Worm (Caenorhabditis elegans) whole organism, L1 larva: ENCODE measurements around the gene cec-1.
A peak's percentile ranks its signal among the peaks of the same experiment; 100 is the strongest.

Experiments used
- C34B4.2 ChIP-seq: sonication (generic microtip); optimal IDR thresholded peaks from 2 replicates; lab custom pipeline; 2017; ENCODE audit warnings: mild to moderate bottlenecking, missing genetic modification characterization, missing compliant biosample characterization
- F16B12.6 ChIP-seq: fragments of 150-350 bp; optimal IDR thresholded peaks from 2 replicates; lab custom pipeline; 2014; ENCODE audit warnings: missing biosample characterization, missing genetic modification characterization
- aha-1 ChIP-seq: fragments of 150-350 bp; optimal IDR thresholded peaks from 2 replicates; lab custom pipeline; 2014; ENCODE audit warnings: missing biosample characterization, missing genetic modification characterization
- alr-1 ChIP-seq: fragments of 200-800 bp; sonication (Bioruptor generic); optimal IDR thresholded peaks from 2 replicates; lab custom pipeline; 2018; ENCODE audit warnings: borderline replicate concordance, mild to moderate bottlenecking, missing genetic modification characterization, missing compliant biosample characterization
- aly-2 ChIP-seq: fragments of 150-350 bp; optimal IDR thresholded peaks from 2 replicates; lab custom pipeline; 2014; ENCODE audit warnings: missing biosample characterization, missing genetic modification characterization
- ama-1 ChIP-seq: fragments of 150-350 bp; optimal IDR thresholded peaks from 2 replicates; lab custom pipeline; 2014
- ceh-82 ChIP-seq, 3 experiments: fragments of 150-350 bp in 1 of 3; sonication (generic microtip) in 2 of 3; optimal IDR thresholded peaks; 2 replicates each; lab custom pipeline; 2014 to 2017; ENCODE audit warnings: missing biosample characterization in 3 of 3, missing genetic modification characterization in 3 of 3
- ceh-88 ChIP-seq: fragments of 200-800 bp; sonication (Bioruptor generic); IDR thresholded peaks from 2 replicates; pipeline ENCODE4 v1.3.6; 2022; ENCODE audit warnings: missing genetic modification characterization, missing compliant biosample characterization
- ceh-90 ChIP-seq: sonication (generic microtip); optimal IDR thresholded peaks from 2 replicates; lab custom pipeline; 2016; ENCODE audit warnings: missing genetic modification characterization, missing compliant biosample characterization
- dsc-1 ChIP-seq: sonication (generic microtip); optimal IDR thresholded peaks from 2 replicates; lab custom pipeline; 2016; ENCODE audit warnings: mild to moderate bottlenecking, missing genetic modification characterization, missing compliant biosample characterization
- efl-1 ChIP-seq, 4 experiments: fragments of 150-350 bp; optimal IDR thresholded peaks in 3 of 4; peaks in 1 of 4; 1 replicate in 1 of 4; 2 replicates in 3 of 4; lab custom pipeline; 2014; ENCODE audit warnings: missing biosample characterization in 2 of 4, missing genetic modification characterization in 2 of 4, missing genetic modification reagents in 2 of 4
- efl-3 ChIP-seq: fragments of 200-800 bp; sonication (Bioruptor generic); optimal IDR thresholded peaks from 2 replicates; lab custom pipeline; 2018; ENCODE audit warnings: mild to moderate bottlenecking, missing genetic modification characterization, missing compliant biosample characterization
- elt-3 ChIP-seq, 6 experiments: fragments of 150-350 bp in 1 of 6; sonication (generic microtip); optimal IDR thresholded peaks; 2 replicates each; lab custom pipeline; 2017 to 2018; ENCODE audit warnings: missing biosample characterization in 6 of 6, missing genetic modification characterization in 6 of 6, inconsistent platforms in 1 of 6
- fkh-10 ChIP-seq: sonication (generic microtip); optimal IDR thresholded peaks from 2 replicates; lab custom pipeline; 2017; ENCODE audit warnings: missing biosample characterization, missing genetic modification reagents, missing genetic modification characterization
- fkh-4 ChIP-seq: sonication (generic microtip); optimal IDR thresholded peaks from 2 replicates; lab custom pipeline; 2016; ENCODE audit warnings: missing compliant biosample characterization, missing genetic modification characterization, borderline replicate concordance
- fkh-8 ChIP-seq: sonication (generic microtip); optimal IDR thresholded peaks from 2 replicates; lab custom pipeline; 2016; ENCODE audit warnings: mild to moderate bottlenecking, missing genetic modification characterization, missing compliant biosample characterization
- grh-1 ChIP-seq: fragments of 200-800 bp; sonication (Bioruptor generic); IDR thresholded peaks from 2 replicates; pipeline ENCODE4 v1.3.6; 2022; ENCODE audit warnings: missing genetic modification reagents, missing genetic modification characterization, missing compliant biosample characterization
- hlh-4 ChIP-seq: sonication (generic microtip); optimal IDR thresholded peaks from 2 replicates; lab custom pipeline; 2016; ENCODE audit warnings: mild to moderate bottlenecking, missing genetic modification characterization, missing compliant biosample characterization
- irx-1 ChIP-seq: sonication (generic microtip); optimal IDR thresholded peaks from 2 replicates; lab custom pipeline; 2016; ENCODE audit warnings: missing genetic modification characterization, missing compliant biosample characterization
- jun-1 ChIP-seq: fragments of 150-350 bp; optimal IDR thresholded peaks from 2 replicates; lab custom pipeline; 2014; ENCODE audit warnings: missing biosample characterization, missing genetic modification reagents, missing genetic modification characterization
- lin-13 ChIP-seq: fragments of 150-350 bp; optimal IDR thresholded peaks from 2 replicates; lab custom pipeline; 2014; ENCODE audit warnings: missing biosample characterization, missing genetic modification reagents, missing genetic modification characterization
- lin-35 ChIP-seq, 2 experiments: fragments of 150-350 bp; optimal IDR thresholded peaks; 2 replicates each; lab custom pipeline; 2014; ENCODE audit warnings: missing biosample characterization in 2 of 2, missing genetic modification characterization in 2 of 2, missing genetic modification reagents in 2 of 2
- lsy-2 ChIP-seq, 2 experiments: fragments of 150-350 bp; optimal IDR thresholded peaks; 2 replicates each; lab custom pipeline; 2014; ENCODE audit warnings: missing biosample characterization in 2 of 2, missing genetic modification characterization in 2 of 2
- mab-9 ChIP-seq: fragments of 200-800 bp; sonication (Bioruptor generic); IDR thresholded peaks from 2 replicates; pipeline ENCODE4 v1.3.6; 2022; ENCODE audit warnings: missing genetic modification reagents, missing genetic modification characterization, missing compliant biosample characterization
- mdl-1 ChIP-seq, 2 experiments: fragments of 150-350 bp; optimal IDR thresholded peaks; 2 replicates each; lab custom pipeline; 2014 to 2017; ENCODE audit warnings: missing biosample characterization in 2 of 2, missing genetic modification characterization in 2 of 2, inconsistent platforms in 1 of 2
- mep-1 ChIP-seq: fragments of 150-350 bp; optimal IDR thresholded peaks from 2 replicates; lab custom pipeline; 2014; ENCODE audit warnings: missing biosample characterization, missing genetic modification characterization
- nhr-12 ChIP-seq: sonication (generic microtip); optimal IDR thresholded peaks from 2 replicates; lab custom pipeline; 2017; ENCODE audit warnings: missing biosample characterization, missing genetic modification characterization
- nhr-19 ChIP-seq: fragments of 200-800 bp; sonication (Bioruptor generic); conservative IDR thresholded peaks from 2 replicates; pipeline ENCODE4 v1.3.6; 2022; ENCODE audit warnings: missing genetic modification characterization, missing compliant biosample characterization
- nhr-237 ChIP-seq: fragments of 150-350 bp; optimal IDR thresholded peaks from 2 replicates; lab custom pipeline; 2014; ENCODE audit warnings: missing biosample characterization, missing genetic modification characterization
- nhr-71 ChIP-seq: sonication (generic microtip); optimal IDR thresholded peaks from 2 replicates; lab custom pipeline; 2016; ENCODE audit warnings: mild to moderate bottlenecking, missing genetic modification characterization, moderate library complexity, missing compliant biosample characterization
- nhr-77 ChIP-seq: fragments of 150-350 bp; optimal IDR thresholded peaks from 2 replicates; lab custom pipeline; 2014; ENCODE audit warnings: missing biosample characterization, missing genetic modification characterization
- nhr-90 ChIP-seq: sonication (generic microtip); optimal IDR thresholded peaks from 2 replicates; lab custom pipeline; 2016; ENCODE audit warnings: mild to moderate bottlenecking, missing genetic modification characterization, missing compliant biosample characterization; ENCODE audit not compliant: poor library complexity
- pag-3 ChIP-seq: sonication (generic microtip); optimal IDR thresholded peaks from 2 replicates; lab custom pipeline; 2017; ENCODE audit warnings: missing genetic modification characterization, mild to moderate bottlenecking, missing compliant biosample characterization, antibody characterized with exemption, borderline replicate concordance; ENCODE audit not compliant: insufficient read depth
- sptf-1 ChIP-seq: fragments of 150-350 bp; optimal IDR thresholded peaks from 2 replicates; lab custom pipeline; 2014; ENCODE audit warnings: missing biosample characterization, missing genetic modification characterization
- sup-37 ChIP-seq: fragments of 200-800 bp; sonication (Bioruptor generic); optimal IDR thresholded peaks from 2 replicates; lab custom pipeline; 2018; ENCODE audit warnings: mild to moderate bottlenecking, missing genetic modification characterization, missing compliant biosample characterization
- swsn-7 ChIP-seq: sonication (generic microtip); optimal IDR thresholded peaks from 2 replicates; lab custom pipeline; 2016; ENCODE audit warnings: missing genetic modification characterization, missing compliant biosample characterization
- tbx-2 ChIP-seq: sonication (generic microtip); optimal IDR thresholded peaks from 2 replicates; lab custom pipeline; 2016; ENCODE audit warnings: missing genetic modification characterization, missing compliant biosample characterization
- tlp-1 ChIP-seq: fragments of 150-350 bp; optimal IDR thresholded peaks from 2 replicates; lab custom pipeline; 2014; ENCODE audit warnings: missing biosample characterization, missing genetic modification characterization
- unc-130 ChIP-seq: fragments of 150-350 bp; optimal IDR thresholded peaks from 2 replicates; lab custom pipeline; 2017; ENCODE audit warnings: missing biosample characterization, missing genetic modification characterization, inconsistent platforms
- unc-30 ChIP-seq: sonication (generic microtip); optimal IDR thresholded peaks from 2 replicates; lab custom pipeline; 2017; ENCODE audit warnings: missing biosample characterization, missing genetic modification characterization
- unc-62 ChIP-seq: fragments of 150-350 bp; optimal IDR thresholded peaks from 2 replicates; lab custom pipeline; 2014; ENCODE audit warnings: missing biosample characterization, missing genetic modification reagents, missing genetic modification characterization
- vab-15 ChIP-seq: sonication (generic microtip); optimal IDR thresholded peaks from 2 replicates; lab custom pipeline; 2017; ENCODE audit warnings: missing genotype, mild to moderate bottlenecking, missing genetic modification characterization, missing compliant biosample characterization
- xbp-1 ChIP-seq: sonication (generic microtip); optimal IDR thresholded peaks from 2 replicates; lab custom pipeline; 2016; ENCODE audit warnings: missing genetic modification characterization, missing compliant biosample characterization
- ztf-4 ChIP-seq: fragments of 150-350 bp; optimal IDR thresholded peaks from 2 replicates; lab custom pipeline; 2014; ENCODE audit warnings: missing biosample characterization, missing genetic modification characterization

cec-1 gene

DNA sequence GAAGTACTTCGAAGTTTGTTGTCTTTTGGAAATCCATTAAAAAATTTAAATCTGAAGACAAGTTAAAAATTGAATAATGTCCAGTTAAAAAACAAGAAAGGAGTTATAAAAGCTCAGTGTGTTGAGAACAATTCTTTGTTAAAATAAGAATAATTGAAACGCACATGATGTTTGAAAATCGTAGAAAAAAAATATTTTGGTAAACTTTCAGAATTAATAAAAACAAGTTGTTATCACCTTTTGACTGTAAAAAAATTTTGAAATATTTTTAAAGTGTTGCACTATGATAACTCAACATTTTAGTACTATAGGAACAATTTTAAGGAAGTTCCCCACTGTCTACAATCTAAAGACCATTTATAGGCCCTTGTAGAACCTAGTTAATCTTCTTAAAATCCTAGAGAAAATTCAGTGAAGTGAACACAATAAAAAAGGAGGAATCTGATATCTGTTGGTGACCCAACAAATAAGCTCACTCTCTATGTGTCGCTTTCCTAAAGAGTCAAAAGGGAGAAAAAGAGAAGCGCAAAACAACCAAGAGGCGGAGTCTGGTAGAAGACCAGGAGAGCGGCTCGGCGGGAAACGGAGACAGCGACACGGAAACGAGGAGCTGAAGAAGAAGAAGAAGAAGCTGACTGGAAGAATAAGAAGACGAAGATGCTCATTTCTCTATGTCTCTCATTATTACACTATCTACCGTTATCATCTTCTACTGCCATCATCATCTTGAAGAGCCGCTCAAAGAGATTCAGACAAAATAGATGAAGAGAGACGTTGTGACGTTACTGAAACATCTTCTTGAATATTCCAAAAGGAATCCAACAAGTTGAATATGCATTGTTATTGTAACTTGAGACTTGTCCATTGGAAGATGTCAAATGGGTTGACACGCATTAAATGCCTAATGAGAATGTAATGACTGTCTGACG is 31.5 kb upstream of the cec-1 start, which contains the start of gene ZK353.10 (continued):
- no peak for TF ChIP-seq unc-30 (tag; lab: Kevin White, UChicago)
- TF ChIP-seq tlp-1 (tag; lab: Kevin White, UChicago), result no peak
- TF ChIP-seq fkh-10 (GFP tag; lab: Kevin White, UChicago), result no peak
- no peak for TF ChIP-seq tbx-2 (tag; lab: Kevin White, UChicago)
- TF ChIP-seq hlh-4, result no peak
- TF ChIP-seq ztf-4 (tag; lab: Kevin White, UChicago), result no peak
- TF ChIP-seq lin-13, result no peak
- TF ChIP-seq nhr-12 (tag; lab: Kevin White, UChicago), result no peak
- no peak for TF ChIP-seq ama-1
- no peak for TF ChIP-seq sup-37 (GFP tag; lab: Kevin White, UChicago)
- TF ChIP-seq ceh-82 (tag; optimal IDR thresholded peaks at IDR 0.05; lab: Kevin White, UChicago), result no peak
- peak; percentile 26 for TF ChIP-seq fkh-8
- no peak for TF ChIP-seq fkh-4 (tag; lab: Kevin White, UChicago)
- peak; percentile 34 for TF ChIP-seq nhr-71 (tag; lab: Kevin White, UChicago)
- TF ChIP-seq grh-1 (GFP tag; lab: Robert Waterston, UW), result no peak
- no peak for TF ChIP-seq swsn-7 (tag; lab: Kevin White, UChicago)
- peak; percentile 18 for TF ChIP-seq dsc-1 (tag; lab: Kevin White, UChicago)
- TF ChIP-seq alr-1 (tag; lab: Kevin White, UChicago), result no peak
- TF ChIP-seq efl-3 (GFP tag; lab: Kevin White, UChicago), result no peak
- TF ChIP-seq pag-3, result no peak
- TF ChIP-seq unc-130 (tag; lab: Kevin White, UChicago), result no peak
- no peak for TF ChIP-seq vab-15
- TF ChIP-seq C34B4.2 (tag; lab: Kevin White, UChicago), result no peak
- no peak for TF ChIP-seq nhr-77 (tag; lab: Kevin White, UChicago)
- TF ChIP-seq efl-1 (optimal IDR thresholded peaks at IDR 0.05; lab: Kevin White, UChicago), result no peak
- TF ChIP-seq efl-1 (GFP tag; optimal IDR thresholded peaks at IDR 0.05 in 1 of 2; lab: Kevin White, UChicago), result peak in 1 of 2 experiments; percentile 76
- TF ChIP-seq unc-62, result no peak
- no peak for TF ChIP-seq ceh-90
- peak in 1 of 2 experiments; percentile 9 for TF ChIP-seq lsy-2 (tag; optimal IDR thresholded peaks at IDR 0.05; lab: Kevin White, UChicago)
- no peak for TF ChIP-seq aly-2 (tag; lab: Kevin White, UChicago)
- TF ChIP-seq, all 84 proteins: peak for 9

DNA sequence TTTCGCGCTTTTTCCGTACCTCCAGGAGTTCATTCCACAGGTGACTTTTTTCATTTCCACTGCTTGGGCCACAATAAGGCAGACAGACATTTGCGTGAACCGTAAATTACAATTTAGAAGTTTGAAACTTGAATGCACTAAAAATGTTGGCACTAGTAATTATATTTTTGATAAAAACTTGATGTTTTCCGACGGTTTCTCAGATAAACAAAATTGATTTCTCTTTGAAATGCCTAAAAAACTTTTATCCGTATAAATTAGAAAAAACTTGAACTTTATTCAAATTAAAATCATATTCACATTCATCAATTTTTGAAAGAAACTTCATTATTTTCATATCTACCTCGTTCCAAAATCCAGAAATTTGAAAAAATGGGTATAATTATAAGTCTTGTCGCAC is 30.4 kb upstream of the cec-1 start, which contains the start of gene ZK353.3:
TSS of gene ZK353.3 (plus strand) at position 301 of the 400 bp plus-strand sequence.
- TF ChIP-seq nhr-19 (no peak), sup-37 (GFP tag; lab: Kevin White, UChicago) (no peak), aly-2 (tag; lab: Kevin White, UChicago) (no peak), sptf-1 (no peak), ceh-90 (no peak), swsn-7 (tag; lab: Kevin White, UChicago) (no peak), mab-9 (GFP tag; lab: Robert Waterston, UW) (no peak), mdl-1 (tag; optimal IDR thresholded peaks at IDR 0.05; lab: Kevin White, UChicago) (no peak), nhr-237 (tag; lab: Kevin White, UChicago) (no peak), dsc-1 (tag; lab: Kevin White, UChicago) (no peak), vab-15 (no peak), jun-1 (tag; lab: Kevin White, UChicago) (no peak)

DNA sequence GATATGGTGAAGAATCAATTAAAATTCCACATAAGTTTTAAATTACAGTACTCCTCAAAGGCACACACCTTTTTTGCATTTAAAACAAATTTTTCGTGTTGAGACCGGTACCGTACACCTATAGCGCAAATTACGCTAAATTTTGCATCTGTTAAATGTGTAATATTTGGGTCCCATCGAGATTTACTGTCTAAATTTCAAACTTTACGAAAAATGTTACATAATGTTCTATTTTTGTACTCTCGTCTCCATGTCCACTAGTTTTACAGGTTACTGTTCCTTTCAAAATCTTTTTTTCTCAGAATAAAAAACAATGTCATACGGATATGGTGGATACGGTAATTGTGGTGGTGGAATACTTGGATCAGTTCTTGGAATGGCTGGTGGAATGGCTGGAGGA is 27.7 kb upstream of the cec-1 start, which contains the start of gene ZK353.2:
TSS of gene ZK353.2 (plus strand) at position 301 of the 400 bp plus-strand sequence.
- TF ChIP-seq F16B12.6 (tag; lab: Kevin White, UChicago) (no peak), lin-35 (GFP tag; optimal IDR thresholded peaks at IDR 0.05; lab: Kevin White, UChicago) (no peak), irx-1 (no peak), nhr-90 (tag; lab: Kevin White, UChicago) (no peak), ceh-88 (no peak), elt-3 (tag; optimal IDR thresholded peaks at IDR 0.05; lab: Kevin White, UChicago) (no peak), vab-15 (no peak), xbp-1 (tag; lab: Kevin White, UChicago) (no peak), mep-1 (no peak), efl-3 (GFP tag; lab: Kevin White, UChicago) (no peak), aha-1 (tag; lab: Kevin White, UChicago) (no peak)
